Fruit fly (Drosophila melanogaster): ENCODE measurements around the gene CG10211.

The CG10211 gene

DNA sequence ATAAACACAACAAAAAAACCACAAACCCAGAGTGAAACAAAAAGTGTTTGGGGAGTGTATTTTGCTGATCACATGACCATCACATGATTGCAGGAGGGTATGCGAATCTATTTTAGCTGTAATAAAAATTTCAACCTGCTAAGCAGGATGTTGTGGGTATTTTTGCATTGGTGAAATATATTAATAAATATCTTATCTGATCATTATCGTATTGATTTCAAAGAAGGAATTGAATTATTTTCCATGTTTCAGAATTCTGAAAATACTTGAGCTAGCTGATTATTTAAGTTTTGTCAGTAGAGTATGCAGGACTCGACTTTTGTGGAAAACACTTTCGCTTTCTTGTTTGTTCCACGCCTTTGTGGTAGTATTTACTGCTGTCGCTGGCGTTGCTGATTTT lies 5.7 kb downstream of the CG10211 start:
- TF ChIP-seq CG33017 (tag; optimal IDR thresholded peaks at IDR 0.05), result no peak
- no peak for TF ChIP-seq tj (GFP tag; optimal IDR thresholded peaks at IDR 0.05)
- no peak for TF ChIP-seq CG7045 (GFP tag; optimal IDR thresholded peaks at IDR 0.05)
- no peak for TF ChIP-seq CG5204 (GFP tag; optimal IDR thresholded peaks at IDR 0.05)
- no peak for TF ChIP-seq ovo (GFP tag; optimal IDR thresholded peaks at IDR 0.05)
- TF ChIP-seq Crg-1 (GFP tag; optimal IDR thresholded peaks at IDR 0.05), result no peak
- no peak for TF ChIP-seq toe (GFP tag; optimal IDR thresholded peaks at IDR 0.05)
- no peak for TF ChIP-seq CG11617 (GFP tag; optimal IDR thresholded peaks at IDR 0.05)
- TF ChIP-seq CG1620 (GFP tag; optimal IDR thresholded peaks at IDR 0.05), result no peak

dm6 chr2L:18524896-18525295 lies 7.6 kb downstream of the CG10211 start:
- TF ChIP-seq kay (GFP tag; ENCODE audit: borderline replicate concordance) (no peak), CG5204 (GFP tag; optimal IDR thresholded peaks at IDR 0.05) (no peak), CG33017 (tag; optimal IDR thresholded peaks at IDR 0.05) (no peak), Clk (GFP tag; optimal IDR thresholded peaks at IDR 0.05) (no peak), CG7101 (tag; optimal IDR thresholded peaks at IDR 0.05) (no peak), CG7045 (GFP tag; optimal IDR thresholded peaks at IDR 0.05) (no peak), CG1620 (GFP tag; optimal IDR thresholded peaks at IDR 0.05) (no peak)

DNA sequence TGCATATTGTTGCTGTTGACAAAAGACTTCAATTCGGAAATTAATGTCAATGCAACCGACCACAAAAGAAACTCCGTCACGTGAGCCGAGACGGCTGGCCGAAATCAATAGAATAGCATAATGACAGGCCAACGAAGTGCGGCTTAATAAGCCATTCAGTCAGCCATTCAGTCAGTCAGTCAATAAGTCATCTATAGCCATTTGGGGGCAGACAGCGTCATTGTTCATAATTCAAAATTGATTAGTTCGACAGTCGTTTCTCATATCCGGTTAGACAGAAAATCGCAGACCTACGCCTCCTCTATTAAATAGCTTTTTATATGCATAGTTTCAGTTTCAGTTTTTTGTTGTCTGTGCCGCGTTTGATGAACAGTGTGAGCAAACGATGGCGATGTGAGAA lies 8.7 kb downstream of the CG10211 start:
- TF ChIP-seq Clk (GFP tag; optimal IDR thresholded peaks at IDR 0.05), result no peak
- no peak for TF ChIP-seq cnc (optimal IDR thresholded peaks at IDR 0.05)
- no peak for TF ChIP-seq CG14711 (tag; optimal IDR thresholded peaks at IDR 0.05)

dm6 chr2L:18546426-18546825 lies 29.1 kb downstream of the CG10211 start:
- TF ChIP-seq CG5204 (GFP tag; optimal IDR thresholded peaks at IDR 0.05), result no peak
- no peak for TF ChIP-seq Crg-1 (GFP tag; optimal IDR thresholded peaks at IDR 0.05)
- no peak for TF ChIP-seq CG33017 (tag; optimal IDR thresholded peaks at IDR 0.05)
- TF ChIP-seq cic (GFP tag; optimal IDR thresholded peaks at IDR 0.05), result no peak
- no peak for TF ChIP-seq kay (GFP tag; ENCODE audit: borderline replicate concordance)
- no peak for TF ChIP-seq CG12768 (GFP tag; optimal IDR thresholded peaks at IDR 0.05)
- TF ChIP-seq ovo (GFP tag; optimal IDR thresholded peaks at IDR 0.05), result no peak
- no peak for TF ChIP-seq pad (GFP tag; optimal IDR thresholded peaks at IDR 0.05)
- TF ChIP-seq CG11617 (GFP tag; optimal IDR thresholded peaks at IDR 0.05), result no peak
- TF ChIP-seq CG14711 (tag; optimal IDR thresholded peaks at IDR 0.05), result no peak
- TF ChIP-seq tj (GFP tag; optimal IDR thresholded peaks at IDR 0.05), result no peak
- TF ChIP-seq CG7101 (tag; optimal IDR thresholded peaks at IDR 0.05), result no peak
- TF ChIP-seq Clk (GFP tag; optimal IDR thresholded peaks at IDR 0.05), result no peak

dm6 chr2L:18548753-18549152 lies 31.5 kb downstream of the CG10211 start:
- no peak for TF ChIP-seq cic (GFP tag; optimal IDR thresholded peaks at IDR 0.05)
- TF ChIP-seq bab1 (GFP tag; optimal IDR thresholded peaks at IDR 0.05), result no peak
- peak; percentile 39 for TF ChIP-seq CG5204 (GFP tag; optimal IDR thresholded peaks at IDR 0.05)
- no peak for TF ChIP-seq CG12768 (GFP tag; optimal IDR thresholded peaks at IDR 0.05)
- TF ChIP-seq Clk (GFP tag; optimal IDR thresholded peaks at IDR 0.05), result no peak
- no peak for TF ChIP-seq CG1620 (GFP tag; optimal IDR thresholded peaks at IDR 0.05)
- peak; percentile 46 for TF ChIP-seq kay (GFP tag; ENCODE audit: borderline replicate concordance)
- no peak for TF ChIP-seq CG14711 (tag; optimal IDR thresholded peaks at IDR 0.05)
- peak; percentile 61 for TF ChIP-seq CG7045 (GFP tag; optimal IDR thresholded peaks at IDR 0.05)
- TF ChIP-seq CG11617 (GFP tag; optimal IDR thresholded peaks at IDR 0.05), result peak; percentile 26
- TF ChIP-seq CG7101 (tag; optimal IDR thresholded peaks at IDR 0.05), result no peak
- no peak for TF ChIP-seq CG33017 (tag; optimal IDR thresholded peaks at IDR 0.05)
- no peak for TF ChIP-seq ovo (GFP tag; optimal IDR thresholded peaks at IDR 0.05)

dm6 chr2L:18549470-18549869 lies 32.2 kb downstream of the CG10211 start:
- TF ChIP-seq CG14711 (tag; optimal IDR thresholded peaks at IDR 0.05), result no peak
- TF ChIP-seq cic (GFP tag; optimal IDR thresholded peaks at IDR 0.05), result no peak
- TF ChIP-seq CG5204 (GFP tag; optimal IDR thresholded peaks at IDR 0.05), result no peak
- no peak for TF ChIP-seq CG11617 (GFP tag; optimal IDR thresholded peaks at IDR 0.05)
- no peak for TF ChIP-seq Clk (GFP tag; optimal IDR thresholded peaks at IDR 0.05)
- TF ChIP-seq CG7045 (GFP tag; optimal IDR thresholded peaks at IDR 0.05), result no peak
- TF ChIP-seq Crg-1 (GFP tag; optimal IDR thresholded peaks at IDR 0.05), result no peak

- no peak for TF ChIP-seq tj (GFP tag; optimal IDR thresholded peaks at IDR 0.05)
- TF ChIP-seq CG11617 (GFP tag; optimal IDR thresholded peaks at IDR 0.05), result no peak
- no peak for TF ChIP-seq CG5204 (GFP tag; optimal IDR thresholded peaks at IDR 0.05)
- no peak for TF ChIP-seq pad (GFP tag; optimal IDR thresholded peaks at IDR 0.05)
Measured at dm6 chr2L:18554205-18554604, 36.9 kb downstream of the CG10211 start.

dm6 chr2L:18556384-18556783 lies 39.1 kb downstream of the CG10211 start:
- TF ChIP-seq kay (GFP tag; ENCODE audit: borderline replicate concordance), result no peak
- TF ChIP-seq CG33017 (tag; optimal IDR thresholded peaks at IDR 0.05), result no peak
- no peak for TF ChIP-seq cic (GFP tag; optimal IDR thresholded peaks at IDR 0.05)
- no peak for TF ChIP-seq CG11617 (GFP tag; optimal IDR thresholded peaks at IDR 0.05)
- TF ChIP-seq bab1 (GFP tag; optimal IDR thresholded peaks at IDR 0.05), result no peak
- no peak for TF ChIP-seq cnc (optimal IDR thresholded peaks at IDR 0.05)
- no peak for TF ChIP-seq ovo (GFP tag; optimal IDR thresholded peaks at IDR 0.05)
- TF ChIP-seq CG5204 (GFP tag; optimal IDR thresholded peaks at IDR 0.05), result no peak
- TF ChIP-seq CG7045 (GFP tag; optimal IDR thresholded peaks at IDR 0.05), result no peak
- TF ChIP-seq CG1620 (GFP tag; optimal IDR thresholded peaks at IDR 0.05), result no peak
- TF ChIP-seq Hr96 (GFP tag; optimal IDR thresholded peaks at IDR 0.05), result no peak
- TF ChIP-seq CG12768 (GFP tag; optimal IDR thresholded peaks at IDR 0.05), result no peak
- TF ChIP-seq pad (GFP tag; optimal IDR thresholded peaks at IDR 0.05), result no peak
- TF ChIP-seq Clk (GFP tag; optimal IDR thresholded peaks at IDR 0.05), result no peak
- no peak for TF ChIP-seq Crg-1 (GFP tag; optimal IDR thresholded peaks at IDR 0.05)
- TF ChIP-seq CG7101 (tag; optimal IDR thresholded peaks at IDR 0.05), result no peak
- no peak for TF ChIP-seq toe (GFP tag; optimal IDR thresholded peaks at IDR 0.05)
- TF ChIP-seq CG14711 (tag; optimal IDR thresholded peaks at IDR 0.05), result no peak

Measured in whole organism, adult.